Worm (Caenorhabditis elegans): Measurements from ENCODE around the gene asns-2.

DNA sequence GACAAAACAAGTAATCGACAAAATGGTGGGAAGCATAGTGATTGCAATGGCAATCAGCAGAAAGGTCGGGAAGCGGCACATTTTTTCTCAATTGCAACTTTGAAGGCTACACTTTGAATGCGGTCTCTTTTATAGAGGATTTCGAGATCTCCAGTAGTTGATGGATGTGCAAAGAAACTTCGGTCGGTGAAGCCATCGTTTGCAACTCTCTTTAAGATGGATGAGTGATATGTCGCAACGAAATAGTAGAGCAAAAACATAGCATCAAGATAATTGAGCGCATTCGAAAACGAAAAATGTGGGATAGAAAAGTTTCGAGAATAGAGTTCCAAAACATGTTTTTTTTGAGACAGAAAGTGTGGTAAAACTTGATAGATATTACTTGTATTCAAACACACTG lies 23.4 kb downstream of the asns-2 start, which contains the start of gene EGAP4.1:
- TF ChIP-seq snpc-4 (tag; optimal IDR thresholded peaks at IDR 0.05), result no peak
- no peak for TF ChIP-seq fkh-10 (GFP tag; optimal IDR thresholded peaks at IDR 0.05)
- TF ChIP-seq ztf-11 (tag; optimal IDR thresholded peaks at IDR 0.05), result no peak
- no peak for TF ChIP-seq sea-2 (GFP tag; optimal IDR thresholded peaks at IDR 0.05)
- peak; percentile 55 for TF ChIP-seq lin-39 (tag; optimal IDR thresholded peaks at IDR 0.05)

Measured in whole organism, L3 larva.